Worm (Caenorhabditis elegans) whole organism, L4 larva: ENCODE data around the gene srj-22.

Source experiments
- D1046.2 ChIP-seq: fragments of 200-800 bp; sonication (Bioruptor generic); IDR thresholded peaks from 2 replicates; pipeline ENCODE4 v1.3.6; 2022; ENCODE audit warnings: missing genetic modification characterization, missing compliant biosample characterization
- F37D6.2 ChIP-seq: sonication (generic microtip); optimal IDR thresholded peaks from 2 replicates; lab custom pipeline; 2016; ENCODE audit warnings: mild to moderate bottlenecking, missing genetic modification characterization, missing compliant biosample characterization
- F44E2.7 ChIP-seq: fragments of 200-800 bp; sonication (Bioruptor generic); IDR thresholded peaks from 2 replicates; pipeline ENCODE4 v2.1.2; 2022; ENCODE audit warnings: missing genetic modification characterization, missing compliant biosample characterization
- F49E8.2 ChIP-seq: sonication (generic microtip); optimal IDR thresholded peaks from 2 replicates; lab custom pipeline; 2016; ENCODE audit warnings: missing compliant biosample characterization, mild to moderate bottlenecking, missing genetic modification characterization, borderline replicate concordance
- R02D3.7 ChIP-seq: fragments of 150-350 bp; sonication (generic microtip); optimal IDR thresholded peaks from 3 replicates; lab custom pipeline; 2014; ENCODE audit warnings: missing biosample characterization, missing genetic modification characterization
- T20F7.1 ChIP-seq: fragments of 200-800 bp; sonication (Bioruptor generic); optimal IDR thresholded peaks from 2 replicates; lab custom pipeline; 2018; ENCODE audit warnings: mild to moderate bottlenecking, missing genetic modification characterization, missing compliant biosample characterization
- Y105C5A.15 ChIP-seq: fragments of 200-800 bp; sonication (Bioruptor generic); IDR thresholded peaks from 2 replicates; pipeline ENCODE4 v1.3.6; 2022; ENCODE audit warnings: missing genetic modification characterization, missing compliant biosample characterization
- Y75B8A.6 ChIP-seq: fragments of 200-800 bp; sonication (Bioruptor generic); IDR thresholded peaks from 2 replicates; pipeline ENCODE4 v1.3.6; 2022; ENCODE audit warnings: missing genetic modification reagents, missing genetic modification characterization, missing compliant biosample characterization
- ZK546.5 ChIP-seq, 2 experiments: sonication (generic microtip); optimal IDR thresholded peaks; 2 replicates each; lab custom pipeline; 2017; ENCODE audit warnings: missing biosample characterization in 2 of 2, missing genetic modification characterization in 2 of 2
- aha-1 ChIP-seq: fragments of 150-350 bp; peaks from one replicate; lab custom pipeline; 2014; ENCODE audit warnings: missing biosample characterization, missing genetic modification characterization
- ceh-28 ChIP-seq: fragments of 150-350 bp; optimal IDR thresholded peaks from 2 replicates; lab custom pipeline; 2014; ENCODE audit warnings: missing biosample characterization, missing genetic modification reagents, missing genetic modification characterization
- ceh-82 ChIP-seq: sonication (generic microtip); optimal IDR thresholded peaks from 2 replicates; lab custom pipeline; 2017; ENCODE audit warnings: missing biosample characterization, missing genetic modification characterization
- cey-2 ChIP-seq: sonication (generic microtip); optimal IDR thresholded peaks from 3 replicates; lab custom pipeline; 2017; ENCODE audit warnings: missing genetic modification characterization, mild to moderate bottlenecking, missing compliant biosample characterization, antibody characterized with exemption, borderline replicate concordance; ENCODE audit not compliant: insufficient read depth
- ctbp-1 ChIP-seq: fragments of 200-800 bp; sonication (Bioruptor generic); IDR thresholded peaks from 2 replicates; pipeline ENCODE4 v1.3.6; 2022; ENCODE audit warnings: missing genetic modification reagents, missing genetic modification characterization, missing compliant biosample characterization
- daf-12 ChIP-seq: fragments of 150-350 bp; optimal IDR thresholded peaks from 2 replicates; lab custom pipeline; 2014; ENCODE audit warnings: missing biosample characterization, missing genetic modification reagents, missing genetic modification characterization
- dmd-8 ChIP-seq: fragments of 200-800 bp; sonication (Bioruptor generic); IDR thresholded peaks from 2 replicates; pipeline ENCODE4 v1.3.6; 2022; ENCODE audit warnings: missing genetic modification characterization, missing compliant biosample characterization
- duxl-1 ChIP-seq: sonication (generic microtip); optimal IDR thresholded peaks from 2 replicates; lab custom pipeline; 2016; ENCODE audit warnings: mild to moderate bottlenecking, missing genetic modification characterization, moderate library complexity, missing compliant biosample characterization; ENCODE audit not compliant: poor library complexity
- gei-8 ChIP-seq: fragments of 200-800 bp; sonication (Bioruptor generic); optimal IDR thresholded peaks from 2 replicates; lab custom pipeline; 2018; ENCODE audit warnings: mild to moderate bottlenecking, missing genetic modification characterization, missing compliant biosample characterization
- hif-1 ChIP-seq, 2 experiments: sonication (generic microtip); optimal IDR thresholded peaks; 2 replicates each; lab custom pipeline; 2016 to 2017; ENCODE audit warnings: missing compliant biosample characterization in 2 of 2, missing genetic modification characterization in 2 of 2, missing genetic modification reagents in 2 of 2, missing genotype in 2 of 2, mild to moderate bottlenecking in 1 of 2
- hlh-11 ChIP-seq: fragments of 200-800 bp; sonication (Bioruptor generic); optimal IDR thresholded peaks from 2 replicates; lab custom pipeline; 2018; ENCODE audit warnings: mild to moderate bottlenecking, missing genetic modification characterization, missing compliant biosample characterization
- hlh-30 ChIP-seq: sonication (generic microtip); optimal IDR thresholded peaks from 2 replicates; lab custom pipeline; 2017; ENCODE audit warnings: antibody characterized with exemption, mild to moderate bottlenecking, missing genetic modification characterization, missing compliant biosample characterization; ENCODE audit not compliant: insufficient read depth
- lin-15B ChIP-seq: fragments of 150-350 bp; sonication (generic microtip); optimal IDR thresholded peaks from 3 replicates; lab custom pipeline; 2014; ENCODE audit warnings: missing biosample characterization, missing genetic modification characterization
- lin-29 ChIP-seq: fragments of 200-800 bp; sonication (Bioruptor generic); IDR thresholded peaks from 2 replicates; pipeline ENCODE4 v1.3.6; 2022; ENCODE audit warnings: missing genetic modification reagents, missing genetic modification characterization, missing compliant biosample characterization
- lsy-2 ChIP-seq, 2 experiments: fragments of 150-350 bp in 1 of 2; sonication (generic microtip) in 1 of 2; optimal IDR thresholded peaks; 2 replicates each; lab custom pipeline; 2014 to 2017; ENCODE audit warnings: missing biosample characterization in 2 of 2, missing genetic modification characterization in 2 of 2
- madf-9 ChIP-seq: fragments of 200-800 bp; sonication (Bioruptor generic); conservative IDR thresholded peaks from 2 replicates; pipeline ENCODE4 v1.3.6; 2022; ENCODE audit warnings: missing genetic modification reagents, missing genetic modification characterization, missing compliant biosample characterization
- mdt-29 ChIP-seq: fragments of 200-800 bp; sonication (Bioruptor generic); IDR thresholded peaks from 2 replicates; pipeline ENCODE4 v1.3.6; 2022; ENCODE audit warnings: missing genetic modification reagents, missing genetic modification characterization, missing compliant biosample characterization
- mes-2 ChIP-seq: sonication (generic microtip); optimal IDR thresholded peaks from 2 replicates; lab custom pipeline; 2016; ENCODE audit warnings: missing genotype, mild to moderate bottlenecking, missing genetic modification characterization, missing compliant biosample characterization; ENCODE audit not compliant: poor library complexity, severe bottlenecking
- mxl-2 ChIP-seq: fragments of 200-800 bp; sonication (Bioruptor generic); conservative IDR thresholded peaks from 2 replicates; pipeline ENCODE4 v1.3.6; 2022; ENCODE audit warnings: missing genetic modification reagents, missing genetic modification characterization, missing compliant biosample characterization
- mxl-3 ChIP-seq: fragments of 200-800 bp; sonication (Bioruptor generic); optimal IDR thresholded peaks from 2 replicates; lab custom pipeline; 2018; ENCODE audit warnings: mild to moderate bottlenecking, missing genetic modification characterization, missing compliant biosample characterization
- nhr-102 ChIP-seq: sonication (generic microtip); optimal IDR thresholded peaks from 2 replicates; lab custom pipeline; 2016; ENCODE audit warnings: mild to moderate bottlenecking, missing genetic modification characterization, moderate library complexity, missing compliant biosample characterization
- nhr-111 ChIP-seq: fragments of 200-800 bp; sonication (Bioruptor generic); optimal IDR thresholded peaks from 2 replicates; lab custom pipeline; 2018; ENCODE audit warnings: mild to moderate bottlenecking, missing genetic modification characterization, missing compliant biosample characterization
- nhr-28 ChIP-seq: fragments of 150-350 bp; optimal IDR thresholded peaks from 2 replicates; lab custom pipeline; 2014; ENCODE audit warnings: missing biosample characterization, missing genetic modification characterization
- nhr-41 ChIP-seq: fragments of 200-800 bp; sonication (Bioruptor generic); IDR thresholded peaks from 2 replicates; pipeline ENCODE4 v1.3.6; 2022; ENCODE audit warnings: missing genetic modification reagents, missing genetic modification characterization, missing compliant biosample characterization
- nhr-6 ChIP-seq: fragments of 150-350 bp; optimal IDR thresholded peaks from 2 replicates; lab custom pipeline; 2014; ENCODE audit warnings: missing biosample characterization, missing genetic modification characterization
- nhr-77 ChIP-seq: fragments of 150-350 bp; optimal IDR thresholded peaks from 2 replicates; lab custom pipeline; 2014; ENCODE audit warnings: missing biosample characterization, missing genetic modification characterization
- php-3 ChIP-seq: fragments of 200-800 bp; sonication (Bioruptor generic); IDR thresholded peaks from 2 replicates; pipeline ENCODE4 v1.3.6; 2022; ENCODE audit warnings: missing genetic modification reagents, missing genetic modification characterization, missing compliant biosample characterization
- saeg-2 ChIP-seq: fragments of 200-800 bp; sonication (Bioruptor generic); IDR thresholded peaks from 2 replicates; pipeline ENCODE4 v1.3.6; 2022; ENCODE audit warnings: missing genetic modification reagents, missing genetic modification characterization, missing compliant biosample characterization
- sdz-12 ChIP-seq: fragments of 200-800 bp; sonication (Bioruptor generic); optimal IDR thresholded peaks from 2 replicates; lab custom pipeline; 2018; ENCODE audit warnings: mild to moderate bottlenecking, missing genetic modification characterization, missing compliant biosample characterization
- skn-1 ChIP-seq: fragments of 150-350 bp; optimal IDR thresholded peaks from 2 replicates; lab custom pipeline; 2014; ENCODE audit warnings: missing biosample characterization, missing genetic modification characterization
- snpc-4 ChIP-seq: fragments of 150-350 bp; optimal IDR thresholded peaks from 2 replicates; lab custom pipeline; 2014; ENCODE audit warnings: missing biosample characterization, missing genetic modification characterization
- tra-1 ChIP-seq: fragments of 200-800 bp; sonication (Bioruptor generic); IDR thresholded peaks from 2 replicates; pipeline ENCODE4 v1.3.6; 2022; ENCODE audit warnings: missing genetic modification reagents, missing genetic modification characterization, missing compliant biosample characterization
- unc-39 ChIP-seq: sonication (generic microtip); optimal IDR thresholded peaks from 2 replicates; lab custom pipeline; 2017; ENCODE audit warnings: missing biosample characterization, missing genetic modification characterization
- vab-7 ChIP-seq: fragments of 200-800 bp; sonication (Bioruptor generic); IDR thresholded peaks from 2 replicates; pipeline ENCODE4 v1.3.6; 2022; ENCODE audit warnings: missing genetic modification reagents, missing genetic modification characterization, missing compliant biosample characterization
- zag-1 ChIP-seq: fragments of 150-350 bp; optimal IDR thresholded peaks from 2 replicates; lab custom pipeline; 2014; ENCODE audit warnings: missing biosample characterization, missing genetic modification characterization
- zfp-2 ChIP-seq: sonication (generic microtip); optimal IDR thresholded peaks from 2 replicates; lab custom pipeline; 2016; ENCODE audit warnings: mild to moderate bottlenecking, missing genetic modification characterization, missing compliant biosample characterization
- zip-11 ChIP-seq: fragments of 200-800 bp; sonication (Bioruptor generic); IDR thresholded peaks from 2 replicates; pipeline ENCODE4 v1.3.6; 2022; ENCODE audit warnings: missing genetic modification characterization, missing compliant biosample characterization
- zip-2 ChIP-seq: fragments of 150-350 bp; optimal IDR thresholded peaks from 2 replicates; lab custom pipeline; 2014; ENCODE audit warnings: missing biosample characterization, missing genetic modification characterization
- ztf-11 ChIP-seq: fragments of 150-350 bp; optimal IDR thresholded peaks from 2 replicates; lab custom pipeline; 2014; ENCODE audit warnings: missing biosample characterization, missing genetic modification characterization
- ztf-7 ChIP-seq: fragments of 150-350 bp; optimal IDR thresholded peaks from 2 replicates; lab custom pipeline; 2014; ENCODE audit warnings: missing biosample characterization, missing genetic modification characterization

The srj-22 gene

DNA sequence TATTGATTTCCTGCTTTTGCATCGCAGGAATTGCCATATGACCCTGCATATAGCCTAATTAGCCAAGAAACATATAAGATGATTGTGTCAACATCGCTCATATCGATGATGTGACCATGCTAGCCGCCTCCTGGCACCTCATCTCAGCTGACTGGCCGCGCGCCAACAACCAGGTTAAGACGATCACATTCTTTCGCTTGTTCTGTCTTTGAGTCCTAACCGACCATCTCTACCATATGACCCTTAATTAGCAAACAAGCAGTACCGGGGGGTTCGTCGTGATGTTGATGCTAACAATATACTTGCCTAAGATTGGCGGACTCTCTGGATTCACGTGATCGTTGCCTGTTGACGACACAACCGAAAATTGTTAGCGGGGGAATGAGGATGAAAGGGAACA is 21.0 kb downstream of the srj-22 start (continued):
- no peak for TF ChIP-seq Y105C5A.15 (GFP tag; lab: Robert Waterston, UW)
- no peak for TF ChIP-seq daf-12 (tag; lab: Kevin White, UChicago)
- TF ChIP-seq saeg-2 (GFP tag; lab: Robert Waterston, UW): no peak
- TF ChIP-seq gei-8 (GFP tag; lab: Kevin White, UChicago): no peak
- no peak for TF ChIP-seq hif-1 (tag; optimal IDR thresholded peaks at IDR 0.05; lab: Kevin White, UChicago)

DNA sequence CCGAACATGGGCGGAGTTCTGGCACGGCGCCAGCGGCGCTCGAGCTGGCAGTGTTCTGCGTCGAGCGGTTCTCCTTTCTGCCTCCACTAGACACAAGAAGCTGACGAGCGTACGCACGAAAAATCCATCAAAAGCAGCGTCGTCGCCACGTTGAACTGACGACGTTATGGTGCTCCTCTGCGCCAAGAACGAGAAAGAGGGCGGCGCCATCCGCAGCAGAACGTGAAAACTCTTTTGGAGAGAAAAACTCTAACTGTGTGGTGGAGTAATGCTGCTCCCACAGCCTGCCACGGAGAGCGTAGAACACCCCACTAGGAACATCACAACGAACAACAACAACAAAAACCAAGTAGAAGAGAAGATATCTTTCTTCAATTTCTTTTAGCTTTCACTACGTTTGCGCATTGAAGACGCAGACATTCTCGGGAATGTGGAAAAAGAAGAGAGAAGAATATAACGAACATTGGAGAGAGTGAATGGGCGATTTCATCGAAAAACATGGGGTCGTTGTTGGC is 21.6 kb downstream of the srj-22 start:
- peak; percentile 5 for TF ChIP-seq hlh-11
- TF ChIP-seq php-3 (GFP tag; lab: Robert Waterston, UW): no peak
- peak; percentile 57 for TF ChIP-seq nhr-28 (tag; lab: Kevin White, UChicago)
- no peak for TF ChIP-seq mxl-2 (GFP tag; lab: Robert Waterston, UW)
- 0 out of 2 replicates have a peak, but pooled peaks have one; percentile 37 for TF ChIP-seq ctbp-1 (GFP tag; lab: Robert Waterston, UW)
- no peak for TF ChIP-seq F37D6.2 (tag; lab: Kevin White, UChicago)
- no peak for TF ChIP-seq mes-2 (tag; lab: Kevin White, UChicago)
- no peak for TF ChIP-seq duxl-1 (tag; lab: Kevin White, UChicago)
- no peak for TF ChIP-seq unc-39
- no peak for TF ChIP-seq nhr-77 (tag; lab: Kevin White, UChicago)
- no peak for TF ChIP-seq vab-7 (GFP tag; lab: Robert Waterston, UW)
- no peak for TF ChIP-seq Y75B8A.6 (GFP tag; lab: Robert Waterston, UW)
- TF ChIP-seq lin-29 (GFP tag; lab: Robert Waterston, UW): no peak
- no peak for TF ChIP-seq skn-1 (tag; lab: Kevin White, UChicago)
- TF ChIP-seq ZK546.5 (tag; optimal IDR thresholded peaks at IDR 0.05; lab: Kevin White, UChicago): no peak
- TF ChIP-seq ceh-82: no peak
- TF ChIP-seq mxl-3: no peak
- peak in 1 of 2 experiments; percentile 11 for TF ChIP-seq hif-1 (tag; optimal IDR thresholded peaks at IDR 0.05; lab: Kevin White, UChicago)
- TF ChIP-seq gei-8 (GFP tag; lab: Kevin White, UChicago): no peak
- no peak for TF ChIP-seq nhr-6
- TF ChIP-seq zip-2 (tag; lab: Kevin White, UChicago): no peak
- TF ChIP-seq snpc-4 (tag; lab: Kevin White, UChicago): no peak
- no peak for TF ChIP-seq D1046.2
- TF ChIP-seq T20F7.1 (GFP tag; lab: Kevin White, UChicago): no peak
- TF ChIP-seq R02D3.7: no peak
- TF ChIP-seq ztf-7 (tag; lab: Kevin White, UChicago): no peak
- no peak for TF ChIP-seq zag-1 (tag; lab: Kevin White, UChicago)
- TF ChIP-seq nhr-111 (GFP tag; lab: Kevin White, UChicago): no peak
- peak; percentile 97 for TF ChIP-seq aha-1 (tag; lab: Kevin White, UChicago)
- TF ChIP-seq madf-9 (GFP tag; lab: Robert Waterston, UW): no peak
- TF ChIP-seq zfp-2 (tag; lab: Kevin White, UChicago): no peak
- TF ChIP-seq nhr-102: no peak
- TF ChIP-seq tra-1 (GFP tag; lab: Robert Waterston, UW): no peak
- no peak for TF ChIP-seq lin-15B
- no peak for TF ChIP-seq sdz-12 (GFP tag; lab: Kevin White, UChicago)
- no peak for TF ChIP-seq dmd-8 (GFP tag; lab: Robert Waterston, UW)
- TF ChIP-seq daf-12 (tag; lab: Kevin White, UChicago): no peak
- TF ChIP-seq ztf-11: no peak
- peak in 1 of 2 experiments; percentile 27 for TF ChIP-seq lsy-2 (tag; optimal IDR thresholded peaks at IDR 0.05; lab: Kevin White, UChicago)
- no peak for TF ChIP-seq F44E2.7 (GFP tag; lab: Robert Waterston, UW)
- no peak for TF ChIP-seq nhr-41
- no peak for TF ChIP-seq F49E8.2 (tag; lab: Kevin White, UChicago)
- no peak for TF ChIP-seq cey-2 (tag; lab: Kevin White, UChicago)
- TF ChIP-seq mdt-29: no peak
- TF ChIP-seq hlh-30 (tag; lab: Kevin White, UChicago): no peak
- TF ChIP-seq ceh-28: no peak
- TF ChIP-seq zip-11 (GFP tag; lab: Robert Waterston, UW): no peak
